Fruit fly (Drosophila melanogaster): ENCODE data around the gene CG7573.

The CG7573 gene

dm6 chr3L:11276020-11276419, 35.5 kb upstream of the CG7573 start (continued):
- no peak for TF ChIP-seq CG8765 (GFP tag; IDR thresholded peaks at IDR 0.05)
- TF ChIP-seq CG15479 (GFP tag; optimal IDR thresholded peaks at IDR 0.05), result no peak
- no peak for TF ChIP-seq CG11504 (tag; optimal IDR thresholded peaks at IDR 0.05)
- TF ChIP-seq CG8388 (GFP tag; optimal IDR thresholded peaks at IDR 0.05), result no peak
- TF ChIP-seq row (GFP tag; IDR thresholded peaks at IDR 0.05), result peak; percentile 34; the same call in 1 of the 3 replicates

- TF ChIP-seq ac (GFP tag; optimal IDR thresholded peaks at IDR 0.05), result no peak
- TF ChIP-seq CG3407 (GFP tag; optimal IDR thresholded peaks at IDR 0.05), result no peak
- no peak for TF ChIP-seq CG7357 (GFP tag; IDR thresholded peaks at IDR 0.05)
- TF ChIP-seq Sox100B (GFP tag; optimal IDR thresholded peaks at IDR 0.05), result no peak
- no peak for TF ChIP-seq stc (GFP tag; IDR thresholded peaks at IDR 0.05)
- TF ChIP-seq eve (GFP tag; optimal IDR thresholded peaks at IDR 0.05), result no peak
- TF ChIP-seq tll (GFP tag; optimal IDR thresholded peaks at IDR 0.05), result no peak
- no peak for TF ChIP-seq CG4707 (GFP tag; optimal IDR thresholded peaks at IDR 0.05)
- TF ChIP-seq CG18619 (GFP tag; optimal IDR thresholded peaks at IDR 0.05), result peak; percentile 42
- TF ChIP-seq ase (GFP tag; IDR thresholded peaks at IDR 0.05), result no peak
- TF ChIP-seq CG4617 (GFP tag; optimal IDR thresholded peaks at IDR 0.05; ENCODE audit: borderline replicate concordance), result no peak
- no peak for TF ChIP-seq jing (GFP tag; optimal IDR thresholded peaks at IDR 0.05)
- no peak for TF ChIP-seq ara (GFP tag; IDR thresholded peaks at IDR 0.05)
- TF ChIP-seq CG17802 (tag; optimal IDR thresholded peaks at IDR 0.05), result no peak
- no peak for TF ChIP-seq CG8089 (GFP tag; optimal IDR thresholded peaks at IDR 0.05)
- no peak for TF ChIP-seq mld (GFP tag; IDR thresholded peaks at IDR 0.05; ENCODE audit: partially characterized antibody)
- no peak for TF ChIP-seq jigr1 (GFP tag; IDR thresholded peaks at IDR 0.05)
- no peak for TF ChIP-seq prd (optimal IDR thresholded peaks at IDR 0.05)
- no peak for TF ChIP-seq prd (GFP tag; IDR thresholded peaks at IDR 0.05)
- TF ChIP-seq HmgZ (tag; optimal IDR thresholded peaks at IDR 0.05), result no peak
- TF ChIP-seq CG3065 (GFP tag; optimal IDR thresholded peaks at IDR 0.05), result peak; percentile 15
- TF ChIP-seq usp (GFP tag; optimal IDR thresholded peaks at IDR 0.05), result no peak
- no peak for TF ChIP-seq pho (GFP tag; optimal IDR thresholded peaks at IDR 0.05)
- TF ChIP-seq CG6175 (GFP tag; IDR thresholded peaks at IDR 0.05), result peak; percentile 80
- TF ChIP-seq CG9437 (GFP tag; optimal IDR thresholded peaks at IDR 0.05), result peak; percentile 49
- no peak for TF ChIP-seq slp2 (GFP tag; optimal IDR thresholded peaks at IDR 0.05)
- TF ChIP-seq CG13296 (GFP tag; optimal IDR thresholded peaks at IDR 0.05), result no peak
- TF ChIP-seq CG9797 (GFP tag; optimal IDR thresholded peaks at IDR 0.05), result no peak
- no peak for TF ChIP-seq ro (GFP tag; IDR thresholded peaks at IDR 0.05)
- TF ChIP-seq CG2889 (GFP tag; IDR thresholded peaks at IDR 0.05), result peak; percentile 38; the same call in 1 of the 3 replicates
- no peak for TF ChIP-seq CG6689 (GFP tag; IDR thresholded peaks at IDR 0.05)
- peak; percentile 1 for TF ChIP-seq CG12942 (GFP tag; optimal IDR thresholded peaks at IDR 0.05)
- TF ChIP-seq inv (GFP tag; IDR thresholded peaks at IDR 0.05; ENCODE audit: partially characterized antibody), result no peak
- TF ChIP-seq odd (GFP tag; optimal IDR thresholded peaks at IDR 0.05), result no peak
- TF ChIP-seq Lhr (GFP tag; optimal IDR thresholded peaks at IDR 0.05), result no peak
- no peak for TF ChIP-seq zfh2 (GFP tag; optimal IDR thresholded peaks at IDR 0.05)
- peak in 1 of 2 experiments; percentile 32 for TF ChIP-seq bsh (GFP tag; optimal IDR thresholded peaks at IDR 0.05)
- TF ChIP-seq hbn (GFP tag; IDR thresholded peaks at IDR 0.05; ENCODE audit: partially characterized antibody), result no peak
- no peak for TF ChIP-seq CG10654 (GFP tag; optimal IDR thresholded peaks at IDR 0.05)
- TF ChIP-seq CG31224 (GFP tag; IDR thresholded peaks at IDR 0.05), result no peak
- peak; percentile 46 for TF ChIP-seq PHDP (tag; optimal IDR thresholded peaks at IDR 0.05)
- no peak for TF ChIP-seq Side (GFP tag; optimal IDR thresholded peaks at IDR 0.05)
- TF ChIP-seq Mes4 (GFP tag; optimal IDR thresholded peaks at IDR 0.05), result no peak
These were observed 32.9 kb upstream of the CG7573 start for dm6 chr3L:11278448-11279320.

All from whole organism, embryonic.